Fruit fly (Drosophila melanogaster) whole organism, embryonic: ENCODE results near the gene CG13056.

Experiments used
- BEAF-32 ChIP-seq: fragments of 200-800 bp; sonication (Bioruptor generic); optimal IDR thresholded peaks from 3 replicates; lab custom pipeline; 2017; ENCODE audit warnings: missing biosample characterization, missing genetic modification characterization, mild to moderate bottlenecking, moderate library complexity, missing genetic modification reagents
- CG10654 ChIP-seq: fragments of 200-800 bp; sonication (Bioruptor generic); optimal IDR thresholded peaks from 2 replicates; lab custom pipeline; 2016; ENCODE audit warnings: missing biosample characterization, missing genetic modification characterization
- CG11093 ChIP-seq: fragments of 200-800 bp; sonication (Bioruptor generic); IDR thresholded peaks from 3 replicates; pipeline ENCODE4 v1.3.6; 2022; ENCODE audit warnings: missing biosample characterization, missing genetic modification characterization
- CG14014 ChIP-seq: fragments of 200-800 bp; sonication (Bioruptor generic); IDR thresholded peaks from 2 replicates; pipeline ENCODE4 v1.3.6; 2022; ENCODE audit warnings: missing biosample characterization, missing genetic modification characterization
- CG15011 ChIP-seq: fragments of 200-800 bp; sonication (Bioruptor generic); optimal IDR thresholded peaks from 3 replicates; lab custom pipeline; 2018; ENCODE audit warnings: missing biosample characterization, mild to moderate bottlenecking, missing genetic modification characterization
- CG1529 ChIP-seq: fragments of 200-800 bp; sonication (Bioruptor generic); optimal IDR thresholded peaks from 3 replicates; lab custom pipeline; 2018; ENCODE audit warnings: missing biosample characterization, missing genetic modification characterization
- CG15479 ChIP-seq: fragments of 200-800 bp; sonication (Bioruptor generic); optimal IDR thresholded peaks from 3 replicates; lab custom pipeline; 2019; ENCODE audit warnings: missing biosample characterization, mild to moderate bottlenecking, missing genetic modification characterization, moderate library complexity
- CG16779 ChIP-seq: fragments of 200-800 bp; sonication (Bioruptor generic); IDR thresholded peaks from 2 replicates; pipeline ENCODE4 v1.3.6; 2022; ENCODE audit warnings: missing biosample characterization, missing genetic modification characterization
- CG16863 ChIP-seq: fragments of 200-800 bp; sonication (Bioruptor generic); optimal IDR thresholded peaks from 3 replicates; lab custom pipeline; 2016; ENCODE audit warnings: missing biosample characterization, missing genetic modification characterization
- CG2116 ChIP-seq: fragments of 200-800 bp; sonication (Bioruptor generic); optimal IDR thresholded peaks from 3 replicates; lab custom pipeline; 2018; ENCODE audit warnings: missing biosample characterization, mild to moderate bottlenecking, missing genetic modification characterization
- CG2202 ChIP-seq: fragments of 200-800 bp; sonication (Bioruptor generic); optimal IDR thresholded peaks from 2 replicates; lab custom pipeline; 2018; ENCODE audit warnings: missing biosample characterization, mild to moderate bottlenecking, missing genetic modification characterization
- CG2889 ChIP-seq: fragments of 200-800 bp; sonication (Bioruptor generic); IDR thresholded peaks from 3 replicates; pipeline ENCODE4 v1.3.6; 2022; ENCODE audit warnings: missing biosample characterization, missing genetic modification characterization
- CG31441 ChIP-seq: fragments of 200-800 bp; sonication (Bioruptor generic); IDR thresholded peaks from 2 replicates; pipeline ENCODE4 v1.3.6; 2022; ENCODE audit warnings: missing biosample characterization, missing genetic modification characterization
- CG3847 ChIP-seq: fragments of 200-800 bp; sonication (Bioruptor generic); IDR thresholded peaks from 2 replicates; pipeline ENCODE4 v1.3.6; 2022; ENCODE audit warnings: missing biosample characterization, missing genetic modification characterization
- CG3995 ChIP-seq: fragments of 200-800 bp; sonication (Bioruptor generic); optimal IDR thresholded peaks from 3 replicates; lab custom pipeline; 2016; ENCODE audit warnings: missing biosample characterization, missing genetic modification characterization
- CG43689 ChIP-seq: fragments of 200-800 bp; sonication (Bioruptor generic); IDR thresholded peaks from 2 replicates; pipeline ENCODE4 v1.3.6; 2022; ENCODE audit warnings: missing biosample characterization, missing genetic modification characterization
- CG6813 ChIP-seq: fragments of 200-800 bp; sonication (Bioruptor generic); optimal IDR thresholded peaks from 2 replicates; lab custom pipeline; 2017; ENCODE audit warnings: missing biosample characterization, missing genetic modification characterization, mild to moderate bottlenecking, moderate library complexity, missing genetic modification reagents
- CG7786 ChIP-seq: fragments of 200-800 bp; sonication (Bioruptor generic); optimal IDR thresholded peaks from 2 replicates; lab custom pipeline; 2016; ENCODE audit warnings: missing biosample characterization, missing genetic modification characterization
- CG7928 ChIP-seq: fragments of 200-800 bp; sonication (Bioruptor generic); optimal IDR thresholded peaks from 2 replicates; lab custom pipeline; 2017; ENCODE audit warnings: missing biosample characterization, mild to moderate bottlenecking, missing genetic modification characterization
- CG8924 ChIP-seq: fragments of 200-800 bp; optimal IDR thresholded peaks from 3 replicates; lab custom pipeline; 2019; ENCODE audit warnings: missing biosample characterization, mild to moderate bottlenecking, missing genetic modification characterization, moderate library complexity
- D19B ChIP-seq: fragments of 200-800 bp; sonication (Bioruptor generic); optimal IDR thresholded peaks from 2 replicates; lab custom pipeline; 2017; ENCODE audit warnings: missing biosample characterization, mild to moderate bottlenecking, missing genetic modification characterization
- Dek ChIP-seq: fragments of 200-800 bp; sonication (Bioruptor generic); optimal IDR thresholded peaks from 3 replicates; lab custom pipeline; 2019; ENCODE audit warnings: missing biosample characterization, mild to moderate bottlenecking, missing genetic modification characterization, moderate library complexity
- Dip2 ChIP-seq: fragments of 200-800 bp; sonication (Bioruptor generic); IDR thresholded peaks from 2 replicates; pipeline ENCODE4 v1.3.6; 2022; ENCODE audit warnings: missing biosample characterization, missing genetic modification characterization
- Dip3 ChIP-seq: fragments of 200-800 bp; sonication (Bioruptor generic); optimal IDR thresholded peaks from 3 replicates; lab custom pipeline; 2016; ENCODE audit warnings: missing biosample characterization, missing genetic modification characterization
- Hmr ChIP-seq: fragments of 200-800 bp; sonication (Bioruptor generic); optimal IDR thresholded peaks from 3 replicates; lab custom pipeline; 2017; ENCODE audit warnings: mild to moderate bottlenecking, missing biosample characterization, missing genetic modification reagents, missing genetic modification characterization
- Med ChIP-seq: fragments of 200-800 bp; sonication (Bioruptor generic); peaks from one replicate; lab custom pipeline; 2016; ENCODE audit warnings: missing biosample characterization, missing genetic modification characterization, mild to moderate bottlenecking, inconsistent platforms, moderate library complexity
- Mrtf ChIP-seq: fragments of 200-800 bp; sonication (Bioruptor generic); IDR thresholded peaks from 3 replicates; pipeline ENCODE4 v1.3.6; 2022; ENCODE audit warnings: missing biosample characterization, missing genetic modification characterization
- Oli ChIP-seq: fragments of 200-800 bp; sonication (Bioruptor generic); optimal IDR thresholded peaks from 2 replicates; lab custom pipeline; 2018; ENCODE audit warnings: missing biosample characterization, mild to moderate bottlenecking, missing genetic modification characterization, moderate library complexity
- Pdp1 ChIP-seq, 2 experiments: fragments of 200-800 bp; sonication (Bioruptor generic); optimal IDR thresholded peaks; 3 replicates each; lab custom pipeline; 2016; ENCODE audit warnings: missing biosample characterization in 2 of 2, missing genetic modification characterization in 2 of 2, mild to moderate bottlenecking in 1 of 2, moderate library complexity in 1 of 2
- ac ChIP-seq: fragments of 200-800 bp; sonication (Bioruptor generic); optimal IDR thresholded peaks from 3 replicates; lab custom pipeline; 2017; ENCODE audit warnings: missing biosample characterization, mild to moderate bottlenecking, missing genetic modification characterization
- az2 ChIP-seq: fragments of 200-800 bp; sonication (Bioruptor generic); optimal IDR thresholded peaks from 3 replicates; lab custom pipeline; 2016; ENCODE audit warnings: missing biosample characterization, missing genetic modification characterization
- cwo ChIP-seq: fragments of 200-800 bp; sonication (Bioruptor generic); optimal IDR thresholded peaks from 3 replicates; lab custom pipeline; 2017; ENCODE audit warnings: missing biosample characterization, missing genetic modification characterization, mild to moderate bottlenecking, moderate library complexity, missing genetic modification reagents
- dimm ChIP-seq: fragments of 200-800 bp; sonication (Bioruptor generic); IDR thresholded peaks from 2 replicates; pipeline ENCODE4 v1.3.6; 2022; ENCODE audit warnings: missing biosample characterization, missing genetic modification characterization
- en ChIP-seq: fragments of 200-800 bp; sonication (Bioruptor generic); optimal IDR thresholded peaks from 2 replicates; lab custom pipeline; 2016; ENCODE audit warnings: missing biosample characterization, missing genetic modification characterization
- eve ChIP-seq, 2 experiments: fragments of >200 bp; optimal IDR thresholded peaks; 2 replicates each; lab custom pipeline; 2017; ENCODE audit warnings: missing biosample characterization in 2 of 2, missing genetic modification characterization in 2 of 2
- fd96Cb ChIP-seq: fragments of 200-800 bp; sonication (Bioruptor generic); optimal IDR thresholded peaks from 2 replicates; lab custom pipeline; 2018; ENCODE audit warnings: missing biosample characterization, mild to moderate bottlenecking, missing genetic modification characterization, moderate library complexity
- gcm ChIP-seq: fragments of 200-800 bp; sonication (Bioruptor generic); optimal IDR thresholded peaks from 2 replicates; lab custom pipeline; 2019; ENCODE audit warnings: missing biosample characterization, mild to moderate bottlenecking, missing genetic modification characterization, moderate library complexity
- grn ChIP-seq: fragments of 200-800 bp; sonication (Bioruptor generic); optimal IDR thresholded peaks from 3 replicates; lab custom pipeline; 2017; ENCODE audit warnings: missing biosample characterization, missing genetic modification characterization
- h ChIP-seq: fragments of >200 bp; optimal IDR thresholded peaks from 2 replicates; lab custom pipeline; 2017
- maf-S ChIP-seq: fragments of 200-800 bp; sonication (Bioruptor generic); optimal IDR thresholded peaks from 2 replicates; lab custom pipeline; 2016; ENCODE audit warnings: missing biosample characterization, missing genetic modification characterization
- mirr ChIP-seq: fragments of 200-800 bp; sonication (Bioruptor generic); optimal IDR thresholded peaks from 3 replicates; lab custom pipeline; 2018; ENCODE audit warnings: missing biosample characterization, mild to moderate bottlenecking, missing genetic modification characterization
- nau ChIP-seq: fragments of 200-800 bp; sonication (Bioruptor generic); optimal IDR thresholded peaks from 3 replicates; lab custom pipeline; 2017; ENCODE audit warnings: missing biosample characterization, mild to moderate bottlenecking, missing genetic modification characterization, missing genetic modification reagents
- pb ChIP-seq: fragments of 200-800 bp; sonication (Bioruptor generic); optimal IDR thresholded peaks from 3 replicates; lab custom pipeline; 2016; ENCODE audit warnings: missing biosample characterization, missing genetic modification characterization
- phol ChIP-seq: fragments of 200-800 bp; sonication (Bioruptor generic); optimal IDR thresholded peaks from 3 replicates; lab custom pipeline; 2018; ENCODE audit warnings: missing biosample characterization, mild to moderate bottlenecking, missing genetic modification characterization, moderate library complexity
- pita ChIP-seq: fragments of 200-800 bp; sonication (Bioruptor generic); optimal IDR thresholded peaks from 2 replicates; lab custom pipeline; 2017; ENCODE audit warnings: missing biosample characterization, mild to moderate bottlenecking, missing genetic modification characterization
- pum ChIP-seq: fragments of 200-800 bp; sonication (Bioruptor generic); optimal IDR thresholded peaks from 2 replicates; lab custom pipeline; 2016; ENCODE audit warnings: missing biosample characterization, missing genetic modification characterization
- repo ChIP-seq: fragments of 200-800 bp; sonication (Bioruptor generic); optimal IDR thresholded peaks from 2 replicates; lab custom pipeline; 2016; ENCODE audit warnings: missing biosample characterization, missing genetic modification characterization
- sc ChIP-seq, 3 experiments: fragments of >200 bp in 2 of 3; fragments of 200-800 bp in 1 of 3; sonication (Bioruptor generic) in 1 of 3; optimal IDR thresholded peaks; 2 replicates in 2 of 3; 3 replicates in 1 of 3; lab custom pipeline; 2017; ENCODE audit warnings: mild to moderate bottlenecking in 1 of 3, missing biosample characterization in 1 of 3, missing genetic modification characterization in 1 of 3, missing genetic modification reagents in 1 of 3
- sima ChIP-seq: fragments of 200-800 bp; sonication (Bioruptor generic); optimal IDR thresholded peaks from 2 replicates; lab custom pipeline; 2016; ENCODE audit warnings: missing biosample characterization, missing genetic modification characterization
- sug ChIP-seq: fragments of 200-800 bp; optimal IDR thresholded peaks from 2 replicates; lab custom pipeline; 2019; ENCODE audit warnings: missing biosample characterization, mild to moderate bottlenecking, missing genetic modification characterization, moderate library complexity
- vfl ChIP-seq: fragments of 200-800 bp; sonication (Bioruptor generic); optimal IDR thresholded peaks from 2 replicates; lab custom pipeline; 2016; ENCODE audit warnings: missing biosample characterization, missing genetic modification characterization

Gene CG13056

dm6 chr3L:16380770-16381169 is 47.7 kb downstream of the CG13056 start (continued):
- TF ChIP-seq CG7928 (GFP tag; lab: Kevin White, UChicago) (peak; percentile 45), nau (GFP tag; lab: Kevin White, UChicago) (peak; percentile 67), CG11093 (peak; percentile 64; the same call in 2 of the 3 replicates), dimm (GFP tag; lab: Robert Waterston, UW) (no peak), fd96Cb (tag; lab: Kevin White, UChicago) (peak; percentile 56), CG16779 (GFP tag; lab: Robert Waterston, UW) (no peak), phol (peak; percentile 61), Dip2 (GFP tag; lab: Robert Waterston, UW) (no peak), ac (GFP tag; lab: Kevin White, UChicago) (no peak), CG43689 (GFP tag; lab: Robert Waterston, UW) (0 out of 2 replicates have a peak, but pooled peaks have one; percentile 14), pita (GFP tag; lab: Kevin White, UChicago) (no peak), Dip3 (peak; percentile 45), az2 (GFP tag; lab: Kevin White, UChicago) (peak; percentile 57), CG31441 (GFP tag; lab: Robert Waterston, UW) (peak; percentile 54; the same call in 1 of the 2 replicates), CG15479 (GFP tag; lab: Kevin White, UChicago) (peak; percentile 20), Pdp1 (GFP tag; optimal IDR thresholded peaks at IDR 0.05; lab: Kevin White, UChicago) (peak; percentile 74 to 75), h (lab: Kevin White, UChicago) (no peak), Hmr (peak; percentile 71), sima (GFP tag; lab: Kevin White, UChicago) (no peak), en (GFP tag; lab: Kevin White, UChicago) (peak; percentile 21), CG10654 (GFP tag; lab: Kevin White, UChicago) (peak; percentile 30), CG2116 (GFP tag; lab: Kevin White, UChicago) (no peak), Oli (tag; lab: Kevin White, UChicago) (peak; percentile 72), CG14014 (GFP tag; lab: Robert Waterston, UW) (peak; percentile 65), CG3995 (peak; percentile 1), Med (peak; percentile 94), CG16863 (peak; percentile 66), CG7786 (peak; percentile 75), BEAF-32 (GFP tag; lab: Kevin White, UChicago) (no peak), maf-S (GFP tag; lab: Kevin White, UChicago) (peak; percentile 46), CG15011 (GFP tag; lab: Kevin White, UChicago) (peak; percentile 16), CG1529 (GFP tag; lab: Kevin White, UChicago) (peak; percentile 34), CG2202 (peak; percentile 28), eve (GFP tag; optimal IDR thresholded peaks at IDR 0.05; lab: Kevin White, UChicago) (no peak), repo (GFP tag; lab: Kevin White, UChicago) (no peak), cwo (GFP tag; lab: Kevin White, UChicago) (no peak), CG3847 (GFP tag; lab: Robert Waterston, UW) (peak; percentile 50; the same call in 1 of the 2 replicates), CG2889 (GFP tag; lab: Robert Waterston, UW) (peak; percentile 23; the same call in 1 of the 3 replicates), Dek (peak; percentile 74), Mrtf (GFP tag; lab: Robert Waterston, UW) (peak; percentile 50; the same call in 1 of the 3 replicates), CG6813 (GFP tag; lab: Kevin White, UChicago) (peak; percentile 31), vfl (peak; percentile 23), sug (tag; lab: Kevin White, UChicago) (no peak), CG8924 (peak; percentile 71), pb (GFP tag; lab: Kevin White, UChicago) (peak; percentile 4), D19B (GFP tag; lab: Kevin White, UChicago) (peak; percentile 25), gcm (peak; percentile 59), pum (GFP tag; lab: Kevin White, UChicago) (peak; percentile 64), grn (GFP tag; lab: Kevin White, UChicago) (no peak), mirr (GFP tag; lab: Kevin White, UChicago) (no peak), sc (optimal IDR thresholded peaks at IDR 0.05; lab: Kevin White, UChicago) (no peak), sc (GFP tag; optimal IDR thresholded peaks at IDR 0.05; lab: Kevin White, UChicago) (no peak)
